Fruit fly (Drosophila melanogaster) whole organism, pupa: ENCODE measurements around the gene CG18178.
A peak's percentile ranks its signal among the peaks of the same experiment; 100 is the strongest.

Source experiments
- CG10348 ChIP-seq: fragments of 200-800 bp; sonication (Bioruptor generic); IDR thresholded peaks from 2 replicates; pipeline ENCODE4 v1.3.6; 2022; ENCODE audit warnings: missing biosample characterization, missing genetic modification characterization
- CG12605 ChIP-seq: fragments of 200-800 bp; sonication (Bioruptor generic); IDR thresholded peaks from 2 replicates; pipeline ENCODE4 v1.3.6; 2022; ENCODE audit warnings: missing biosample characterization, missing genetic modification characterization
- CG13204 ChIP-seq: fragments of 200-800 bp; sonication (Bioruptor generic); optimal IDR thresholded peaks from 2 replicates; lab custom pipeline; 2018; ENCODE audit warnings: missing biosample characterization, mild to moderate bottlenecking, missing genetic modification characterization, moderate library complexity
- CG14655 ChIP-seq: fragments of 200-800 bp; sonication (Bioruptor generic); optimal IDR thresholded peaks from 3 replicates; lab custom pipeline; 2017; ENCODE audit warnings: mild to moderate bottlenecking, missing biosample characterization, missing genetic modification reagents, missing genetic modification characterization
- CG15710 ChIP-seq: fragments of 200-800 bp; sonication (Bioruptor generic); optimal IDR thresholded peaks from 2 replicates; lab custom pipeline; 2018; ENCODE audit warnings: missing biosample characterization, mild to moderate bottlenecking, missing genetic modification characterization, moderate library complexity
- CG17806 ChIP-seq: fragments of 200-800 bp; sonication (Bioruptor generic); optimal IDR thresholded peaks from 2 replicates; lab custom pipeline; 2018; ENCODE audit warnings: missing biosample characterization, mild to moderate bottlenecking, missing genetic modification characterization, moderate library complexity
- CG32121 ChIP-seq: fragments of 200-800 bp; sonication (Bioruptor generic); IDR thresholded peaks from 2 replicates; pipeline ENCODE4 v1.3.6; 2022; ENCODE audit warnings: missing biosample characterization, missing genetic modification characterization
- CG34367 ChIP-seq: fragments of 200-800 bp; sonication (Bioruptor generic); optimal IDR thresholded peaks from 2 replicates; lab custom pipeline; 2018; ENCODE audit warnings: missing biosample characterization, mild to moderate bottlenecking, missing genetic modification characterization
- CG4496 ChIP-seq: fragments of 200-800 bp; sonication (Bioruptor generic); IDR thresholded peaks from 3 replicates; pipeline ENCODE4 v1.3.6; 2022; ENCODE audit warnings: missing biosample characterization, missing genetic modification characterization
- CG8159 ChIP-seq: fragments of 200-800 bp; sonication (Bioruptor generic); optimal IDR thresholded peaks from 3 replicates; lab custom pipeline; 2018; ENCODE audit warnings: missing biosample characterization, mild to moderate bottlenecking, missing genetic modification characterization, moderate library complexity
- CG8301 ChIP-seq: fragments of 200-800 bp; sonication (Bioruptor generic); optimal IDR thresholded peaks from 2 replicates; lab custom pipeline; 2018; ENCODE audit warnings: missing biosample characterization, mild to moderate bottlenecking, missing genetic modification characterization
- CG9948 ChIP-seq: fragments of 200-800 bp; sonication (Bioruptor generic); optimal IDR thresholded peaks from 2 replicates; lab custom pipeline; 2018; ENCODE audit warnings: missing biosample characterization, mild to moderate bottlenecking, missing genetic modification characterization, moderate library complexity
- D1 ChIP-seq: fragments of 200-800 bp; sonication (Bioruptor generic); optimal IDR thresholded peaks from 2 replicates; lab custom pipeline; 2018; ENCODE audit warnings: missing biosample characterization, mild to moderate bottlenecking, missing genetic modification characterization, moderate library complexity
- EcR ChIP-seq: fragments of 200-800 bp; sonication (Bioruptor generic); optimal IDR thresholded peaks from 3 replicates; lab custom pipeline; 2019; ENCODE audit warnings: missing biosample characterization, missing genetic modification characterization, mild to moderate bottlenecking, moderate library complexity, missing genetic modification reagents
- Ets98B ChIP-seq: fragments of 200-800 bp; sonication (Bioruptor generic); IDR thresholded peaks from 2 replicates; pipeline ENCODE4 v1.3.6; 2022; ENCODE audit warnings: missing biosample characterization, missing genetic modification characterization
- Pif1A ChIP-seq: fragments of 200-800 bp; sonication (Bioruptor generic); optimal IDR thresholded peaks from 3 replicates; lab custom pipeline; 2016; ENCODE audit warnings: missing biosample characterization, missing genetic modification characterization
- Pif1B ChIP-seq: fragments of 200-800 bp; sonication (Bioruptor generic); optimal IDR thresholded peaks from 3 replicates; lab custom pipeline; 2016; ENCODE audit warnings: missing biosample characterization, missing genetic modification characterization
- Snoo ChIP-seq: fragments of 200-800 bp; sonication (Bioruptor generic); optimal IDR thresholded peaks from 3 replicates; lab custom pipeline; 2017; ENCODE audit warnings: missing biosample characterization, mild to moderate bottlenecking, missing genetic modification characterization, inconsistent platforms
- fd96Ca ChIP-seq: fragments of 200-800 bp; sonication (Bioruptor generic); IDR thresholded peaks from 3 replicates; pipeline ENCODE4 v1.3.6; 2022; ENCODE audit warnings: missing biosample characterization, missing genetic modification characterization
- gl ChIP-seq: fragments of 200-800 bp; sonication (Bioruptor generic); optimal IDR thresholded peaks from 2 replicates; lab custom pipeline; 2018; ENCODE audit warnings: missing biosample characterization, mild to moderate bottlenecking, missing genetic modification characterization
- rn ChIP-seq: fragments of 200-800 bp; sonication (Bioruptor generic); IDR thresholded peaks from 2 replicates; pipeline ENCODE4 v1.3.6; 2022; ENCODE audit warnings: missing biosample characterization, missing genetic modification characterization

The CG18178 gene

dm6 chr3L:9711203-9711602 is 7.7 kb downstream of the CG18178 start:
- TF ChIP-seq CG10348 (GFP tag; lab: Robert Waterston, UW), result no peak
- TF ChIP-seq D1 (tag; lab: Kevin White, UChicago), result no peak
- no peak for TF ChIP-seq CG4496
- no peak for TF ChIP-seq rn (GFP tag; lab: Robert Waterston, UW)
- no peak for TF ChIP-seq CG17806
- TF ChIP-seq Ets98B (GFP tag; lab: Robert Waterston, UW), result no peak
- TF ChIP-seq CG12605, result no peak
- no peak for TF ChIP-seq Pif1A
- TF ChIP-seq CG8301 (tag; lab: Kevin White, UChicago), result no peak
- TF ChIP-seq Pif1B (GFP tag; lab: Kevin White, UChicago), result no peak
- TF ChIP-seq EcR (GFP tag; lab: Kevin White, UChicago), result no peak

- TF ChIP-seq CG13204 (GFP tag; lab: Kevin White, UChicago) (no peak), CG15710 (tag; lab: Kevin White, UChicago) (no peak), Snoo (tag; lab: Kevin White, UChicago) (no peak), CG32121 (no peak), Pif1A (no peak), CG9948 (tag; lab: Kevin White, UChicago) (no peak), CG17806 (no peak), CG4496 (no peak), Pif1B (GFP tag; lab: Kevin White, UChicago) (no peak), Ets98B (GFP tag; lab: Robert Waterston, UW) (no peak)
Observed at dm6 chr3L:9708797-9709196, 10.1 kb downstream of the CG18178 start.

- TF ChIP-seq CG8159, result no peak
- no peak for TF ChIP-seq EcR (GFP tag; lab: Kevin White, UChicago)
- no peak for TF ChIP-seq CG12605
- no peak for TF ChIP-seq D1 (tag; lab: Kevin White, UChicago)
- TF ChIP-seq CG9948 (tag; lab: Kevin White, UChicago), result no peak
- no peak for TF ChIP-seq CG14655 (GFP tag; lab: Kevin White, UChicago)
Observed at dm6 chr3L:9705591-9705990, 13.4 kb downstream of the CG18178 start.

dm6 chr3L:9704162-9704748 is 14.7 kb downstream of the CG18178 start, which contains the start of gene CG16711:
CG16711 (plus strand) TSS chr3L:9704331.
- TF ChIP-seq CG8301 (tag; lab: Kevin White, UChicago) (no peak), fd96Ca (GFP tag; lab: Robert Waterston, UW) (no peak), CG14655 (GFP tag; lab: Kevin White, UChicago) (no peak), Ets98B (GFP tag; lab: Robert Waterston, UW) (no peak), rn (GFP tag; lab: Robert Waterston, UW) (no peak), gl (tag; lab: Kevin White, UChicago) (no peak), CG9948 (tag; lab: Kevin White, UChicago) (no peak), D1 (tag; lab: Kevin White, UChicago) (no peak)

dm6 chr3L:9703495-9703894 is 15.4 kb downstream of the CG18178 start, which contains the start of gene CG6761:
CG6761 (minus strand) TSS chr3L:9703595.
- no peak for TF ChIP-seq CG15710 (tag; lab: Kevin White, UChicago)
- TF ChIP-seq Pif1A, result no peak
- TF ChIP-seq CG12605, result no peak
- no peak for TF ChIP-seq D1 (tag; lab: Kevin White, UChicago)
- no peak for TF ChIP-seq EcR (GFP tag; lab: Kevin White, UChicago)
- no peak for TF ChIP-seq CG8301 (tag; lab: Kevin White, UChicago)
- no peak for TF ChIP-seq CG9948 (tag; lab: Kevin White, UChicago)
- TF ChIP-seq fd96Ca (GFP tag; lab: Robert Waterston, UW), result no peak
- TF ChIP-seq CG10348 (GFP tag; lab: Robert Waterston, UW), result no peak
- TF ChIP-seq rn (GFP tag; lab: Robert Waterston, UW), result no peak
- no peak for TF ChIP-seq CG17806
- no peak for TF ChIP-seq CG14655 (GFP tag; lab: Kevin White, UChicago)
- TF ChIP-seq CG34367 (tag; lab: Kevin White, UChicago), result no peak
- no peak for TF ChIP-seq CG4496
- no peak for TF ChIP-seq gl (tag; lab: Kevin White, UChicago)

dm6 chr3L:9698193-9698642 is 20.7 kb downstream of the CG18178 start, which contains the start of gene Ubc4:
Ubc4 (plus strand) TSS chr3L:9698336.
- TF ChIP-seq CG8159 (peak; percentile 2), CG4496 (peak; percentile 12; the same call in 1 of the 3 replicates), CG13204 (GFP tag; lab: Kevin White, UChicago) (no peak), fd96Ca (GFP tag; lab: Robert Waterston, UW) (no peak), Ets98B (GFP tag; lab: Robert Waterston, UW) (peak; percentile 39), CG17806 (peak; percentile 8), Snoo (tag; lab: Kevin White, UChicago) (peak; percentile 8), CG15710 (tag; lab: Kevin White, UChicago) (peak; percentile 7), CG32121 (0 out of 2 replicates have a peak, but pooled peaks have one; percentile 9), EcR (GFP tag; lab: Kevin White, UChicago) (peak; percentile 26), gl (tag; lab: Kevin White, UChicago) (peak; percentile 40)

dm6 chr3L:9697527-9697883 is 21.4 kb downstream of the CG18178 start:
- TF ChIP-seq Ets98B (GFP tag; lab: Robert Waterston, UW) (no peak), Pif1A (no peak), CG4496 (no peak)
